Worm (Caenorhabditis elegans): ENCODE measurements around the gene best-15.
A peak's percentile ranks its signal among the peaks of the same experiment; 100 is the strongest.

best-15 gene

ce11 chrIV:10821672-10822304 is 10.3 kb downstream of the best-15 start (continued):
- TF ChIP-seq ceh-58 (GFP tag; IDR thresholded peaks at IDR 0.05) (no peak), madf-10 (tag; optimal IDR thresholded peaks at IDR 0.05) (peak; percentile 38), let-526 (GFP tag; IDR thresholded peaks at IDR 0.05) (no peak), attf-3 (GFP tag; conservative IDR thresholded peaks at IDR 0.05) (no peak), C17E4.6 (GFP tag; IDR thresholded peaks at IDR 0.05) (no peak), somi-1 (GFP tag; optimal IDR thresholded peaks at IDR 0.05) (peak; percentile 60), mcd-1 (GFP tag; IDR thresholded peaks at IDR 0.05) (0 out of 2 replicates have a peak, but pooled peaks have one; percentile 48), mes-4 (tag; optimal IDR thresholded peaks at IDR 0.05) (no peak), ZK185.1 (tag; optimal IDR thresholded peaks at IDR 0.05; ENCODE audit: poor library complexity, severe bottlenecking) (peak; percentile 60), Y67H2A.10 (GFP tag; conservative IDR thresholded peaks at IDR 0.05) (no peak), die-1 (tag; optimal IDR thresholded peaks at IDR 0.05) (peak; percentile 67), attf-5 (GFP tag; optimal IDR thresholded peaks at IDR 0.05) (peak; percentile 78), rpc-1 (optimal IDR thresholded peaks at IDR 0.05) (no peak), rpc-1 (tag; optimal IDR thresholded peaks at IDR 0.05) (no peak), F39B2.1 (GFP tag; IDR thresholded peaks at IDR 0.05) (no peak), hsf-1 (GFP tag; IDR thresholded peaks at IDR 0.05) (no peak), hlh-12 (tag; optimal IDR thresholded peaks at IDR 0.05) (no peak), nhr-90 (tag; optimal IDR thresholded peaks at IDR 0.05) (no peak), ekl-4 (GFP tag; IDR thresholded peaks at IDR 0.05) (no peak), xnd-1 (tag; optimal IDR thresholded peaks at IDR 0.05) (no peak), snpc-1.3 (tag; optimal IDR thresholded peaks at IDR 0.05; ENCODE audit: insufficient read depth) (no peak), ama-1 (optimal IDR thresholded peaks at IDR 0.05) (no peak), ama-1 (GFP tag; optimal IDR thresholded peaks at IDR 0.05) (no peak), hmg-20 (GFP tag; IDR thresholded peaks at IDR 0.05) (no peak), F55B11.4 (tag; optimal IDR thresholded peaks at IDR 0.05; ENCODE audit: borderline replicate concordance, insufficient read depth) (no peak), ets-4 (GFP tag; optimal IDR thresholded peaks at IDR 0.05) (no peak), gei-17 (GFP tag; optimal IDR thresholded peaks at IDR 0.05) (peak; percentile 44), sptf-2 (GFP tag; optimal IDR thresholded peaks at IDR 0.05) (no peak), F52B5.7 (tag; optimal IDR thresholded peaks at IDR 0.05) (peak; percentile 8), F57A8.1 (GFP tag; optimal IDR thresholded peaks at IDR 0.05) (no peak), nhr-80 (tag; optimal IDR thresholded peaks at IDR 0.05) (peak; percentile 87), nfyb-1 (GFP tag; IDR thresholded peaks at IDR 0.05) (peak; percentile 60; the same call in 1 of the 2 replicates), akir-1 (GFP tag; optimal IDR thresholded peaks at IDR 0.05) (no peak), F10E7.11 (tag; optimal IDR thresholded peaks at IDR 0.05) (peak; percentile 37), Y56A3A.18 (GFP tag; IDR thresholded peaks at IDR 0.05) (0 out of 2 replicates have a peak, but pooled peaks have one; percentile 40), nhr-179 (tag; optimal IDR thresholded peaks at IDR 0.05) (no peak), dox-1 (GFP tag; IDR thresholded peaks at IDR 0.05) (peak; percentile 69), T26A5.8 (tag; optimal IDR thresholded peaks at IDR 0.05) (no peak), ceh-100 (GFP tag; IDR thresholded peaks at IDR 0.05) (no peak), repo-1 (tag; optimal IDR thresholded peaks at IDR 0.05) (peak; percentile 9), aptf-3 (GFP tag; IDR thresholded peaks at IDR 0.05) (no peak), nfya-1 (tag; optimal IDR thresholded peaks at IDR 0.05; ENCODE audit: borderline replicate concordance, insufficient read depth) (no peak), F23B12.7 (tag; optimal IDR thresholded peaks at IDR 0.05; ENCODE audit: insufficient read depth) (peak; percentile 28), snpc-4 (GFP tag; optimal IDR thresholded peaks at IDR 0.05) (peak; percentile 19), snpc-4 (tag; optimal IDR thresholded peaks at IDR 0.05) (peak in 3 of 4 experiments; percentile 38 to 47 (median 42)), ztf-25 (GFP tag; IDR thresholded peaks at IDR 0.05) (no peak), aptf-2 (GFP tag; conservative IDR thresholded peaks at IDR 0.05) (0 out of 2 replicates have a peak, but pooled peaks have one; percentile 10), B0261.1 (tag; optimal IDR thresholded peaks at IDR 0.05) (no peak), ceh-91 (GFP tag; IDR thresholded peaks at IDR 0.05) (no peak)
